Worm (Caenorhabditis elegans) whole organism, L1 larva: ENCODE results near the gene Y46C8AM.1.

Experiments
- C04F5.9 ChIP-seq: sonication (generic microtip); optimal IDR thresholded peaks from 2 replicates; lab custom pipeline; 2016; ENCODE audit warnings: missing genetic modification characterization, missing compliant biosample characterization
- aly-2 ChIP-seq: fragments of 150-350 bp; optimal IDR thresholded peaks from 2 replicates; lab custom pipeline; 2014; ENCODE audit warnings: missing biosample characterization, missing genetic modification characterization
- ama-1 ChIP-seq: fragments of 150-350 bp; optimal IDR thresholded peaks from 2 replicates; lab custom pipeline; 2014
- blmp-1 ChIP-seq: fragments of 150-350 bp; optimal IDR thresholded peaks from 2 replicates; lab custom pipeline; 2014; ENCODE audit warnings: missing biosample characterization, missing genetic modification characterization
- ces-1 ChIP-seq: fragments of 150-350 bp; optimal IDR thresholded peaks from 2 replicates; lab custom pipeline; 2014; ENCODE audit warnings: missing biosample characterization, missing genetic modification reagents, missing genetic modification characterization
- dpl-1 ChIP-seq, 3 experiments: fragments of 150-350 bp in 2 of 3; sonication (generic microtip) in 1 of 3; optimal IDR thresholded peaks; 2 replicates each; lab custom pipeline; 2014 to 2017; ENCODE audit warnings: missing biosample characterization in 3 of 3, missing genetic modification characterization in 3 of 3, missing genetic modification reagents in 3 of 3
- fkh-10 ChIP-seq: sonication (generic microtip); optimal IDR thresholded peaks from 2 replicates; lab custom pipeline; 2017; ENCODE audit warnings: missing biosample characterization, missing genetic modification reagents, missing genetic modification characterization
- lin-13 ChIP-seq: fragments of 150-350 bp; optimal IDR thresholded peaks from 2 replicates; lab custom pipeline; 2014; ENCODE audit warnings: missing biosample characterization, missing genetic modification reagents, missing genetic modification characterization
- lin-15B ChIP-seq: fragments of 150-350 bp; sonication (generic microtip); optimal IDR thresholded peaks from 3 replicates; lab custom pipeline; 2014; ENCODE audit warnings: missing biosample characterization, missing genetic modification characterization
- lin-35 ChIP-seq, 2 experiments: fragments of 150-350 bp; optimal IDR thresholded peaks; 2 replicates each; lab custom pipeline; 2014; ENCODE audit warnings: missing biosample characterization in 2 of 2, missing genetic modification characterization in 2 of 2, missing genetic modification reagents in 2 of 2
- nhr-11 ChIP-seq: fragments of 150-350 bp; optimal IDR thresholded peaks from 2 replicates; lab custom pipeline; 2014; ENCODE audit warnings: missing biosample characterization, missing genetic modification characterization
- nhr-237 ChIP-seq: fragments of 150-350 bp; optimal IDR thresholded peaks from 2 replicates; lab custom pipeline; 2014; ENCODE audit warnings: missing biosample characterization, missing genetic modification characterization

DNA sequence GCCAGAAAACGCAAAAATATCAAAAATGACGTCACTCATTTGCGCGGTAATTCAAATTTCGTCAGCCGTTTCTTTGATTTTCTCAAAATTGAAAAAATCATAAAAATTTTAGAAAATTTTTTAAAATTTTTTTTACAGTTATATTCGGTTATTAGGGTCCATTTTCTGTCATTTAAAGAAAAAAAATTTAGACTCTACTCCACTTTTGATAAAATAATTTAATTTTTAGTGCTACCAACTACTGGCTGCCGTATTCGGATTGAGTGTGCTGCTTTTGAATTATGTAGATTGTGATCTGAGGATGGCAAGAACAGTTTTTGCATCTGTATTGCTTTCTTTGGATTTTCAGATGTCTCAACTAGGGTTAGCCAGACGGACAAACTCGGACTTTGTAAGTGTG, at the start of gene Y46C8AM.1:
- no peak for TF ChIP-seq ces-1 (GFP tag; lab: Kevin White, UChicago)
- no peak for TF ChIP-seq lin-13 (GFP tag; lab: Kevin White, UChicago)
- TF ChIP-seq ama-1 (lab: Kevin White, UChicago): no peak
- TF ChIP-seq blmp-1: no peak
- no peak for TF ChIP-seq lin-15B (tag; lab: Kevin White, UChicago)
- TF ChIP-seq lin-35 (GFP tag; optimal IDR thresholded peaks at IDR 0.05; lab: Kevin White, UChicago): no peak
- TF ChIP-seq nhr-237 (tag; lab: Kevin White, UChicago): no peak
- TF ChIP-seq fkh-10 (GFP tag; lab: Kevin White, UChicago): no peak
- no peak for TF ChIP-seq C04F5.9
- TF ChIP-seq aly-2 (tag; lab: Kevin White, UChicago): no peak
- no peak for TF ChIP-seq dpl-1 (GFP tag; optimal IDR thresholded peaks at IDR 0.05; lab: Kevin White, UChicago)
- no peak for TF ChIP-seq nhr-11 (tag; lab: Kevin White, UChicago)
